Fruit fly (Drosophila melanogaster) whole organism, embryonic: ENCODE measurements around the gene CG5515.

Experiments used
- Bgb ChIP-seq: fragments of 200-800 bp; sonication (Bioruptor generic); IDR thresholded peaks from 2 replicates; pipeline ENCODE4 v1.3.6; 2022; ENCODE audit warnings: missing biosample characterization, missing genetic modification characterization; ENCODE audit not compliant: partially characterized antibody
- Blimp-1 ChIP-seq: fragments of 200-800 bp; sonication (Bioruptor generic); optimal IDR thresholded peaks from 3 replicates; lab custom pipeline; 2018; ENCODE audit warnings: missing biosample characterization, missing genetic modification characterization, mild to moderate bottlenecking, moderate library complexity, missing genetic modification reagents
- CG10431 ChIP-seq: fragments of 200-800 bp; sonication (Bioruptor generic); optimal IDR thresholded peaks from 3 replicates; lab custom pipeline; 2018; ENCODE audit warnings: missing biosample characterization, mild to moderate bottlenecking, missing genetic modification characterization
- CG10979 ChIP-seq: fragments of 200-800 bp; sonication (Bioruptor generic); optimal IDR thresholded peaks from 2 replicates; lab custom pipeline; 2018; ENCODE audit warnings: missing biosample characterization, mild to moderate bottlenecking, missing genetic modification characterization, moderate library complexity
- CG11504 ChIP-seq: fragments of 200-800 bp; sonication (Bioruptor generic); optimal IDR thresholded peaks from 3 replicates; lab custom pipeline; 2019; ENCODE audit warnings: missing biosample characterization, mild to moderate bottlenecking, missing genetic modification characterization, moderate library complexity
- CG11696 ChIP-seq: fragments of 200-800 bp; sonication (Bioruptor generic); IDR thresholded peaks from 2 replicates; pipeline ENCODE4 v1.3.6; 2022; ENCODE audit warnings: missing biosample characterization, missing genetic modification characterization
- CG1233 ChIP-seq: fragments of 200-800 bp; sonication (Bioruptor generic); optimal IDR thresholded peaks from 4 replicates; lab custom pipeline; 2018; ENCODE audit warnings: missing biosample characterization, mild to moderate bottlenecking, missing genetic modification characterization
- CG15479 ChIP-seq: fragments of 200-800 bp; sonication (Bioruptor generic); optimal IDR thresholded peaks from 3 replicates; lab custom pipeline; 2019; ENCODE audit warnings: missing biosample characterization, mild to moderate bottlenecking, missing genetic modification characterization, moderate library complexity
- CG18262 ChIP-seq: fragments of 200-800 bp; optimal IDR thresholded peaks from 3 replicates; lab custom pipeline; 2019; ENCODE audit warnings: missing biosample characterization, mild to moderate bottlenecking, missing genetic modification characterization, moderate library complexity
- CG2712 ChIP-seq: fragments of 200-800 bp; optimal IDR thresholded peaks from 3 replicates; lab custom pipeline; 2019; ENCODE audit warnings: missing biosample characterization, mild to moderate bottlenecking, missing genetic modification characterization, moderate library complexity
- CG30403 ChIP-seq: fragments of 200-800 bp; sonication (Bioruptor generic); optimal IDR thresholded peaks from 3 replicates; lab custom pipeline; 2016; ENCODE audit warnings: missing biosample characterization, missing genetic modification characterization
- CG30431 ChIP-seq: fragments of 200-800 bp; sonication (Bioruptor generic); optimal IDR thresholded peaks from 2 replicates; lab custom pipeline; 2017; ENCODE audit warnings: missing biosample characterization, missing genetic modification characterization
- CG33557 ChIP-seq: fragments of 200-800 bp; sonication (Bioruptor generic); optimal IDR thresholded peaks from 2 replicates; lab custom pipeline; 2019; ENCODE audit warnings: missing biosample characterization, mild to moderate bottlenecking, missing genetic modification characterization, moderate library complexity
- CG4282 ChIP-seq: fragments of 200-800 bp; sonication (Bioruptor generic); optimal IDR thresholded peaks from 2 replicates; lab custom pipeline; 2016; ENCODE audit warnings: missing biosample characterization, missing genetic modification characterization
- CG4730 ChIP-seq: fragments of 200-800 bp; sonication (Bioruptor generic); IDR thresholded peaks from 2 replicates; pipeline ENCODE4 v1.3.6; 2022; ENCODE audit warnings: missing biosample characterization, missing genetic modification characterization
- CG6272 ChIP-seq: fragments of 200-800 bp; sonication (Bioruptor generic); IDR thresholded peaks from 2 replicates; pipeline ENCODE4 v1.3.6; 2022; ENCODE audit warnings: missing biosample characterization, missing genetic modification characterization
- CG6854 ChIP-seq: fragments of 200-800 bp; sonication (Bioruptor generic); optimal IDR thresholded peaks from 3 replicates; lab custom pipeline; 2017; ENCODE audit warnings: missing biosample characterization, mild to moderate bottlenecking, missing genetic modification characterization
- CG7372 ChIP-seq: fragments of 200-800 bp; sonication (Bioruptor generic); IDR thresholded peaks from 2 replicates; pipeline ENCODE4 v1.3.6; 2022; ENCODE audit warnings: missing biosample characterization, missing genetic modification characterization
- CG7556 ChIP-seq: fragments of 200-800 bp; sonication (Bioruptor generic); optimal IDR thresholded peaks from 2 replicates; lab custom pipeline; 2017; ENCODE audit warnings: missing biosample characterization, mild to moderate bottlenecking, missing genetic modification characterization
- CG9932 ChIP-seq: fragments of 200-800 bp; sonication (Bioruptor generic); IDR thresholded peaks from 2 replicates; pipeline ENCODE4 v1.3.6; 2022; ENCODE audit warnings: missing biosample characterization, missing genetic modification characterization
- Doc3 ChIP-seq: fragments of 200-800 bp; sonication (Bioruptor generic); IDR thresholded peaks from 3 replicates; pipeline ENCODE4 v1.3.6; 2022; ENCODE audit warnings: missing biosample characterization, missing genetic modification characterization; ENCODE audit not compliant: partially characterized antibody
- Fer1 ChIP-seq: fragments of 200-800 bp; sonication (Bioruptor generic); optimal IDR thresholded peaks from 2 replicates; lab custom pipeline; 2017; ENCODE audit warnings: missing biosample characterization, mild to moderate bottlenecking, missing genetic modification characterization
- Fer3 ChIP-seq: fragments of 200-800 bp; sonication (Bioruptor generic); optimal IDR thresholded peaks from 2 replicates; lab custom pipeline; 2018; ENCODE audit warnings: missing biosample characterization, mild to moderate bottlenecking, missing genetic modification characterization, moderate library complexity
- Gug ChIP-seq: fragments of 200-800 bp; sonication (Bioruptor generic); IDR thresholded peaks from 4 replicates; pipeline ENCODE4 v1.3.6; 2022; ENCODE audit warnings: missing biosample characterization, missing genetic modification characterization
- H2.0 ChIP-seq: fragments of 200-800 bp; sonication (Bioruptor generic); IDR thresholded peaks from 2 replicates; pipeline ENCODE4 v1.3.6; 2022; ENCODE audit warnings: missing biosample characterization, missing genetic modification characterization
- Hand ChIP-seq: fragments of 200-800 bp; sonication (Bioruptor generic); optimal IDR thresholded peaks from 2 replicates; lab custom pipeline; 2017; ENCODE audit warnings: mild to moderate bottlenecking, missing biosample characterization, missing genetic modification reagents, missing genetic modification characterization
- HmgZ ChIP-seq: fragments of 200-800 bp; sonication (Bioruptor generic); optimal IDR thresholded peaks from 2 replicates; lab custom pipeline; 2018; ENCODE audit warnings: missing biosample characterization, mild to moderate bottlenecking, missing genetic modification characterization
- Hr39 ChIP-seq: fragments of >200 bp; optimal IDR thresholded peaks from 2 replicates; lab custom pipeline; 2017
- Hsf ChIP-seq: fragments of 200-800 bp; sonication (Bioruptor generic); optimal IDR thresholded peaks from 3 replicates; lab custom pipeline; 2016; ENCODE audit warnings: missing biosample characterization, missing genetic modification characterization
- Mes4 ChIP-seq: fragments of 200-800 bp; sonication (Bioruptor generic); optimal IDR thresholded peaks from 2 replicates; lab custom pipeline; 2016; ENCODE audit warnings: missing biosample characterization, missing genetic modification characterization
- Nf-YC ChIP-seq: fragments of 200-800 bp; optimal IDR thresholded peaks from 3 replicates; lab custom pipeline; 2019; ENCODE audit warnings: missing biosample characterization, mild to moderate bottlenecking, missing genetic modification characterization, moderate library complexity
- Oaz ChIP-seq: fragments of 200-800 bp; sonication (Bioruptor generic); IDR thresholded peaks from 2 replicates; pipeline ENCODE4 v1.3.6; 2022; ENCODE audit warnings: missing biosample characterization, missing genetic modification characterization
- Sox102F ChIP-seq: fragments of 200-800 bp; sonication (Bioruptor generic); optimal IDR thresholded peaks from 2 replicates; lab custom pipeline; 2018; ENCODE audit warnings: missing biosample characterization, mild to moderate bottlenecking, missing genetic modification characterization, moderate library complexity
- Sry-β ChIP-seq: fragments of 200-800 bp; sonication (Bioruptor generic); optimal IDR thresholded peaks from 2 replicates; lab custom pipeline; 2018; ENCODE audit warnings: missing biosample characterization, mild to moderate bottlenecking, missing genetic modification characterization, moderate library complexity
- Xrp1 ChIP-seq: fragments of 200-800 bp; sonication (Bioruptor generic); IDR thresholded peaks from 2 replicates; pipeline ENCODE4 v1.3.6; 2022; ENCODE audit warnings: missing biosample characterization, missing genetic modification characterization
- az2 ChIP-seq: fragments of 200-800 bp; sonication (Bioruptor generic); optimal IDR thresholded peaks from 3 replicates; lab custom pipeline; 2016; ENCODE audit warnings: missing biosample characterization, missing genetic modification characterization
- bsh ChIP-seq, 2 experiments: fragments of 200-800 bp; sonication (Bioruptor generic); optimal IDR thresholded peaks; 2 replicates each; lab custom pipeline; 2017 to 2018; ENCODE audit warnings: mild to moderate bottlenecking in 2 of 2, missing biosample characterization in 2 of 2, missing genetic modification characterization in 2 of 2, moderate library complexity in 1 of 2
- chm ChIP-seq: fragments of 200-800 bp; sonication (Bioruptor generic); IDR thresholded peaks from 2 replicates; pipeline ENCODE4 v1.3.6; 2022; ENCODE audit warnings: missing biosample characterization, missing genetic modification characterization
- dati ChIP-seq: fragments of 200-800 bp; sonication (Bioruptor generic); IDR thresholded peaks from 2 replicates; pipeline ENCODE4 v1.3.6; 2022; ENCODE audit warnings: missing biosample characterization, missing genetic modification characterization
- dimm ChIP-seq: fragments of 200-800 bp; sonication (Bioruptor generic); IDR thresholded peaks from 2 replicates; pipeline ENCODE4 v1.3.6; 2022; ENCODE audit warnings: missing biosample characterization, missing genetic modification characterization
- kni ChIP-seq: fragments of 200-800 bp; sonication (Bioruptor generic); optimal IDR thresholded peaks from 3 replicates; lab custom pipeline; 2017; ENCODE audit warnings: mild to moderate bottlenecking, missing biosample characterization, missing genetic modification reagents, missing genetic modification characterization
- lola ChIP-seq, 3 experiments: fragments of >200 bp in 2 of 3; fragments of 200-800 bp in 1 of 3; sonication (Bioruptor generic) in 1 of 3; optimal IDR thresholded peaks; 2 replicates each; lab custom pipeline; 2017 to 2019; ENCODE audit warnings: missing biosample characterization in 3 of 3, missing genetic modification characterization in 3 of 3, mild to moderate bottlenecking in 1 of 3, moderate library complexity in 1 of 3
- mam ChIP-seq: fragments of 200-800 bp; sonication (Bioruptor generic); optimal IDR thresholded peaks from 3 replicates; lab custom pipeline; 2016; ENCODE audit warnings: missing biosample characterization, missing genetic modification characterization
- nom ChIP-seq: fragments of 200-800 bp; sonication (Bioruptor generic); optimal IDR thresholded peaks from 2 replicates; lab custom pipeline; 2017; ENCODE audit warnings: missing biosample characterization, missing genetic modification characterization, mild to moderate bottlenecking, moderate library complexity, missing genetic modification reagents
- onecut ChIP-seq: fragments of 200-800 bp; sonication (Bioruptor generic); IDR thresholded peaks from 2 replicates; pipeline ENCODE4 v1.3.6; 2022; ENCODE audit warnings: missing biosample characterization, missing genetic modification characterization
- pan ChIP-seq, 4 experiments: fragments of >200 bp in 3 of 4; fragments of 200-800 bp in 1 of 4; sonication (Bioruptor generic) in 1 of 4; optimal IDR thresholded peaks in 3 of 4; IDR thresholded peaks in 1 of 4; 2 replicates each; pipeline versions ENCODE4 v1.3.6 to Lab custom; 2017 to 2022; ENCODE audit warnings: missing biosample characterization in 2 of 4, missing genetic modification characterization in 2 of 4, mixed read lengths in 1 of 4
- pfk ChIP-seq: fragments of 200-800 bp; sonication (Bioruptor generic); optimal IDR thresholded peaks from 2 replicates; lab custom pipeline; 2018; ENCODE audit warnings: missing biosample characterization, mild to moderate bottlenecking, missing genetic modification characterization, moderate library complexity
- ssp ChIP-seq: fragments of 200-800 bp; sonication (Bioruptor generic); IDR thresholded peaks from 2 replicates; pipeline ENCODE4 v1.3.6; 2022; ENCODE audit warnings: missing biosample characterization, missing genetic modification characterization
- stwl ChIP-seq: fragments of 200-800 bp; sonication (Bioruptor generic); optimal IDR thresholded peaks from 3 replicates; lab custom pipeline; 2018; ENCODE audit warnings: missing biosample characterization, mild to moderate bottlenecking, missing genetic modification characterization, moderate library complexity
- tup ChIP-seq: fragments of 200-800 bp; sonication (Bioruptor generic); optimal IDR thresholded peaks from 2 replicates; lab custom pipeline; 2016; ENCODE audit warnings: missing biosample characterization, mild to moderate bottlenecking, missing genetic modification characterization, moderate library complexity
- zfh1 ChIP-seq: fragments of 200-800 bp; sonication (Bioruptor generic); IDR thresholded peaks from 3 replicates; pipeline ENCODE4 v1.3.6; 2022; ENCODE audit warnings: missing biosample characterization, missing genetic modification characterization

CG5515 gene

dm6 chr3R:24203426-24203825 lies 14.7 kb upstream of the CG5515 start (continued):
- TF ChIP-seq lola (GFP tag; optimal IDR thresholded peaks at IDR 0.05; lab: Kevin White, UChicago) (peak in 1 of 3 experiments; percentile 17), Mes4 (GFP tag; lab: Kevin White, UChicago) (no peak), Blimp-1 (peak; percentile 9), CG11696 (GFP tag; lab: Robert Waterston, UW) (peak; percentile 52), CG9932 (GFP tag; lab: Robert Waterston, UW) (no peak), nom (peak; percentile 55), stwl (tag; lab: Kevin White, UChicago) (no peak), kni (GFP tag; lab: Kevin White, UChicago) (peak; percentile 53), CG15479 (GFP tag; lab: Kevin White, UChicago) (no peak), onecut (no peak), mam (GFP tag; lab: Kevin White, UChicago) (no peak), az2 (GFP tag; lab: Kevin White, UChicago) (peak; percentile 21), CG7556 (GFP tag; lab: Kevin White, UChicago) (no peak), zfh1 (0 out of 3 replicates have a peak, but pooled peaks have one; percentile 14), Fer1 (GFP tag; lab: Kevin White, UChicago) (no peak), CG33557 (no peak), Oaz (GFP tag; lab: Robert Waterston, UW) (no peak), CG18262 (tag; lab: Kevin White, UChicago) (peak; percentile 15), ssp (GFP tag; lab: Robert Waterston, UW) (no peak), HmgZ (tag; lab: Kevin White, UChicago) (no peak), pan (optimal IDR thresholded peaks at IDR 0.05; lab: Kevin White, UChicago) (no peak), pan (GFP tag; optimal IDR thresholded peaks at IDR 0.05 in 1 of 2, IDR thresholded peaks at IDR 0.05 in 1 of 2) (no peak), CG10431 (GFP tag; lab: Kevin White, UChicago) (no peak), dati (GFP tag; lab: Robert Waterston, UW) (no peak), Doc3 (no peak), CG6272 (GFP tag; lab: Robert Waterston, UW) (no peak), CG30403 (no peak), CG4282 (GFP tag; lab: Kevin White, UChicago) (no peak), CG6854 (GFP tag; lab: Kevin White, UChicago) (no peak), Nf-YC (tag; lab: Kevin White, UChicago) (no peak), CG2712 (tag; lab: Kevin White, UChicago) (peak; percentile 47), CG10979 (tag; lab: Kevin White, UChicago) (peak; percentile 10), pfk (GFP tag; lab: Kevin White, UChicago) (no peak), Fer3 (tag; lab: Kevin White, UChicago) (no peak), H2.0 (no peak), CG11504 (tag; lab: Kevin White, UChicago) (no peak), Bgb (no peak), CG7372 (GFP tag; lab: Robert Waterston, UW) (no peak), bsh (GFP tag; optimal IDR thresholded peaks at IDR 0.05; lab: Kevin White, UChicago) (peak; percentile 19 to 67), tup (no peak), Sry-β (GFP tag; lab: Kevin White, UChicago) (no peak), CG30431 (GFP tag; lab: Kevin White, UChicago) (no peak), chm (no peak), CG1233 (GFP tag; lab: Kevin White, UChicago) (no peak), Hand (GFP tag; lab: Kevin White, UChicago) (no peak), dimm (GFP tag; lab: Robert Waterston, UW) (no peak), Xrp1 (GFP tag; lab: Robert Waterston, UW) (peak; percentile 53; the same call in 1 of the 2 replicates), Gug (GFP tag; lab: Robert Waterston, UW) (no peak), Hsf (peak; percentile 11), Sox102F (GFP tag; lab: Kevin White, UChicago) (peak; percentile 55), Hr39 (lab: Kevin White, UChicago) (no peak), CG4730 (GFP tag; lab: Robert Waterston, UW) (no peak)
